Fruit fly (Drosophila melanogaster) whole organism, prepupa: ENCODE results near the gene CG4629.

Source experiments
- CG31627 ChIP-seq: fragments of 200-800 bp; sonication (Bioruptor generic); optimal IDR thresholded peaks from 3 replicates; lab custom pipeline; 2016; ENCODE audit warnings: missing biosample characterization, missing genetic modification characterization
- CG32006 ChIP-seq: fragments of 200-800 bp; sonication (Bioruptor generic); optimal IDR thresholded peaks from 3 replicates; lab custom pipeline; 2017; ENCODE audit warnings: missing biosample characterization, mild to moderate bottlenecking, missing genetic modification characterization
- CG3919 ChIP-seq: fragments of 200-800 bp; sonication (Bioruptor generic); optimal IDR thresholded peaks from 3 replicates; lab custom pipeline; 2016; ENCODE audit warnings: missing biosample characterization, missing genetic modification characterization
- Gug ChIP-seq: fragments of 200-800 bp; sonication (Bioruptor generic); IDR thresholded peaks from 2 replicates; pipeline ENCODE4 v1.3.6; 2022; ENCODE audit warnings: missing biosample characterization, missing genetic modification characterization
- Lpt ChIP-seq: fragments of 200-800 bp; sonication (Bioruptor generic); optimal IDR thresholded peaks from 3 replicates; lab custom pipeline; 2016; ENCODE audit warnings: missing biosample characterization, missing genetic modification characterization
- OdsH ChIP-seq: fragments of 200-800 bp; sonication (Bioruptor generic); optimal IDR thresholded peaks from 3 replicates; lab custom pipeline; 2016; ENCODE audit warnings: missing biosample characterization, missing genetic modification characterization
- eg ChIP-seq: fragments of 200-800 bp; sonication (Bioruptor generic); IDR thresholded peaks from 3 replicates; pipeline ENCODE4 v1.3.6; 2022; ENCODE audit warnings: missing biosample characterization, missing genetic modification characterization
- fd59A ChIP-seq: fragments of 200-800 bp; sonication (Bioruptor generic); optimal IDR thresholded peaks from 2 replicates; lab custom pipeline; 2017; ENCODE audit warnings: missing biosample characterization, mild to moderate bottlenecking, missing genetic modification characterization, missing genetic modification reagents
- svp ChIP-seq: fragments of 200-800 bp; sonication (Bioruptor generic); peaks from one replicate; lab custom pipeline; 2016; ENCODE audit warnings: missing biosample characterization, missing genetic modification characterization
- vri ChIP-seq: fragments of 200-800 bp; sonication (Bioruptor generic); optimal IDR thresholded peaks from 3 replicates; lab custom pipeline; 2016; ENCODE audit warnings: missing biosample characterization, mild to moderate bottlenecking, missing genetic modification characterization

CG4629 gene

DNA sequence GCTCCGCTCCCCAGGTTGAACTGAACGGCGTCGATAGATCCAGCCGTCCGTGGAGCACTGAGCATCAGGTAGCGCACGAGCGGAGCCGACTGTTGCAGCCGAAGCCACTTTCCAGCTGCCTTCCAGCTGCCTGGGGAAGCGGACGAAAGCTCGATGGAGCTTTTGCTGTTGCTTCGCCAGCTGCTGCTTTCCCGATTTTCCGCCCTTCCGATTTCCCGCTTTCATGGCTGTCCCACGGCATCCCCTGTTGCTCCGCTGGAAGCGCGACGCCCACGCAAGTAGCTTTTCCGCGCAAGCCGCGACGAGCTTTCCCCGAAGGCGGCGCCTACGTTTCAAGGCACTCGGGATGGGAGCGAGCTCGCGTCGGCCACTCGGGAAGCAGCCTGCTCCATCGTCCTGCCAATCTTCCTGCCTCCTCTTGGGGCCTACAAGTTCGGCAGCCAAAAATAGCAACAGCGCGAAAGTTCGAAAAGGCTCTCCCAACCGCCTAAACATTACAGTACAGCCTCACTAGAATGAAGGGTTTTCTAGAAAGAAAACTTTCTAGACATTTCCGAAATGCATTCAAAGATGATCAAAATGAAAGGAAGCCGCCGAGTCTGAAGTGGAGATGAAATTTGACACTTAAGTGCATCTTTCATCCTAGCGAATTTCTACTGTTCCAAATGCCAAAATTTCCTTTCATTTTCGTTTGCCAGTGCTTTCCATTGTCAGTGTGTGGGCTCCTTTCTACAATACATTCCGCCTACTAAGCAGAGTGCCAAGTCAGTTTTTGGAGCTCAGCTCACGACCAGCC lies 58.9 kb downstream of the CG4629 start:
- TF ChIP-seq svp (peak; percentile 25), CG32006 (GFP tag; lab: Kevin White, UChicago) (peak; percentile 17), vri (no peak), OdsH (GFP tag; lab: Kevin White, UChicago) (peak; percentile 3), eg (GFP tag; lab: Robert Waterston, UW) (peak; percentile 49; the same call in 1 of the 3 replicates), Gug (GFP tag; lab: Robert Waterston, UW) (no peak)

DNA sequence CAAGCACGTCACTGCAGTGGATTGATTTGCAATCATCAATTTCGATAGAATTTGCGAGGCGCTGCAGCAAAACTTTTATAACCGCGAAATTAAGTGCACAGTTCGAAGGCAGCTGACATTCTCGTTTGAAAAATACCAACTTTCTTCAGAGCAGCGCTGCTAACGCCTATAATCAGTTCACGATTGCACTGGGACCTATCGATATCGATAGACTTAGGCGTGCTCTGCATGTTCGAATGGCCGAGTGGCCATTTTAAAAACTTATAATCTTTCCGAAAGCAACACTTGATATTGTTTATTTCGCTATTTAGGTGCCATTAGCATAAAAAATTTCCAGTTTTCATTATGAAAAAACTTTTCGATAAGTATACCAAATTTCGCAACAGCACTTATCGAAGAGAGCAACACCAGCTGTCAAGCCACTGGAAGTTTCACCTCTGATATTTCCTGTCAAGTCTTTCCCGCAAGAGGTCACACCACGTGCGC lies 65.5 kb downstream of the CG4629 start, which contains the start of gene gNacalpha:
gNacalpha (plus strand) TSS at position 436 of the 486 bp plus-strand sequence.
- TF ChIP-seq CG31627 (GFP tag; lab: Kevin White, UChicago) (no peak), Lpt (GFP tag; lab: Kevin White, UChicago) (no peak), fd59A (GFP tag; lab: Kevin White, UChicago) (no peak), CG3919 (GFP tag; lab: Kevin White, UChicago) (no peak)
- TF ChIP-seq, all 60 proteins: peak for 0
